Fruit fly (Drosophila melanogaster) S2 (cell line): ENCODE data around the gene CG43373.

Experiments used
- CG8478 ChIP-seq: fragments of >200 bp; optimal IDR thresholded peaks from 2 replicates; lab custom pipeline; 2018
- CTCF ChIP-seq, 2 experiments: fragments of >200 bp; optimal IDR thresholded peaks; 2 replicates each; lab custom pipeline; 2018

DNA sequence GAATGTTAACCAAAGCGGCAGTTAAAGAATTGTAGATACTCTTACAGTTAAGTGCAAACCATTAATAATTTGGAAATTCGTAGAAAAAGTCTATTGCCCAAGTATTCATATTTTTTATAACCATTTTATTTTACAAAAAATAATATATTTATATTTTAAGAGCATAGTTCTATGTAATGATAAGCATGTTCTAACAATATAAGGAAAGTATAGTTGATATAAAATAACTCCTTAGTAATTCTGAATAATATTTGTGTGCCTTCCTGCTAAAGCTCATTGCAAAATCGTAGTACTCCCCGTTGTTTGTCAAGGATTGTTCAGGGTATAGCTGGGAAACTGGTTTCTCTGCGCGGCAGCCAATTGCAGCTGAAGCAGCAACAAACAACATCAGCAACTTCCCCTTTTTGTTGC lies 66.5 kb downstream of the CG43373 start:
- TF ChIP-seq CTCF (optimal IDR thresholded peaks at IDR 0.05; lab: Kevin White, UChicago) (no peak), CG8478 (lab: Kevin White, UChicago) (no peak)
